Worm (Caenorhabditis elegans): Measurements from ENCODE around the gene npax-3.

DNA sequence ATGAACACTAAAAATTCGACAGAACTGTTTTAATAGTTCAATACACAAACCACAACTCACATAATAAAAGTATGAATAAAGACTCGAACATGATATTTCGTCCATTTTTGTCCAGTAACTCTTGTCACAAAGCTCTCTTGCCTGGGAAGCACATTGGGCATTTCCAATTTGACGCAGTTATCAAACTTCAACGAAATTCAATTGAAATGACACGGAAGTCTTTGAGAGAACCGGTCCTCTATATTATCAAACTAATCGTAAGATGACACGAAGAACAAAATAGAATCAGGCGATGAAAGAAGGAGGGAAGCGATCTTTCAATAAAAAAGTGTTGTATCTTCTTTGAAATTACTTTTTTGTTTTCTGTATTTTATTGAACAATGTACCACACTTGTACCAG, 27.1 kb upstream of the npax-3 start, which contains the start of gene T11G6.3:
- TF ChIP-seq R02D3.7 (tag; optimal IDR thresholded peaks at IDR 0.05), result no peak
- no peak for TF ChIP-seq snpc-4 (tag; optimal IDR thresholded peaks at IDR 0.05)
- no peak for TF ChIP-seq dmd-4 (tag; optimal IDR thresholded peaks at IDR 0.05)
- no peak for TF ChIP-seq zag-1 (tag; optimal IDR thresholded peaks at IDR 0.05)
- TF ChIP-seq lin-39 (tag; optimal IDR thresholded peaks at IDR 0.05), result no peak
- TF ChIP-seq unc-62 (GFP tag; optimal IDR thresholded peaks at IDR 0.05), result no peak
- TF ChIP-seq nhr-11 (tag; optimal IDR thresholded peaks at IDR 0.05), result no peak

Data from whole organism, L2 larva.